Fruit fly (Drosophila melanogaster) whole organism, embryonic: ENCODE results near the gene CG43085.

Source experiments
- Adf1 ChIP-seq: fragments of 200-800 bp; sonication (Bioruptor generic); IDR thresholded peaks from 2 replicates; pipeline ENCODE4 v1.3.6; 2022; ENCODE audit warnings: missing biosample characterization, missing genetic modification characterization
- Antp ChIP-seq: fragments of 200-800 bp; sonication (Bioruptor generic); optimal IDR thresholded peaks from 3 replicates; lab custom pipeline; 2016; ENCODE audit warnings: missing biosample characterization, missing genetic modification characterization
- CG10267 ChIP-seq: fragments of 200-800 bp; sonication (Bioruptor generic); optimal IDR thresholded peaks from 2 replicates; lab custom pipeline; 2018; ENCODE audit warnings: missing biosample characterization, mild to moderate bottlenecking, missing genetic modification characterization, moderate library complexity
- CG10366 ChIP-seq: fragments of 200-800 bp; sonication (Bioruptor generic); IDR thresholded peaks from 2 replicates; pipeline ENCODE4 v1.3.6; 2022; ENCODE audit warnings: missing biosample characterization, missing genetic modification characterization
- CG11456 ChIP-seq: fragments of 200-800 bp; sonication (Bioruptor generic); IDR thresholded peaks from 3 replicates; pipeline ENCODE4 v1.3.6; 2022; ENCODE audit warnings: missing biosample characterization, missing genetic modification characterization
- CG11695 ChIP-seq: fragments of 200-800 bp; sonication (Bioruptor generic); IDR thresholded peaks from 3 replicates; pipeline ENCODE4 v1.3.6; 2022; ENCODE audit warnings: missing biosample characterization, missing genetic modification characterization
- CG12219 ChIP-seq: fragments of 200-800 bp; sonication (Bioruptor generic); optimal IDR thresholded peaks from 3 replicates; lab custom pipeline; 2018; ENCODE audit warnings: missing biosample characterization, mild to moderate bottlenecking, missing genetic modification characterization
- CG1233 ChIP-seq: fragments of 200-800 bp; sonication (Bioruptor generic); optimal IDR thresholded peaks from 4 replicates; lab custom pipeline; 2018; ENCODE audit warnings: missing biosample characterization, mild to moderate bottlenecking, missing genetic modification characterization
- CG13287 ChIP-seq: fragments of 200-800 bp; sonication (Bioruptor generic); IDR thresholded peaks from 2 replicates; pipeline ENCODE4 v1.3.6; 2022; ENCODE audit warnings: missing biosample characterization, missing genetic modification characterization; ENCODE audit not compliant: partially characterized antibody
- CG13424 ChIP-seq: fragments of 200-800 bp; sonication (Bioruptor generic); optimal IDR thresholded peaks from 2 replicates; lab custom pipeline; 2019; ENCODE audit warnings: missing biosample characterization, mild to moderate bottlenecking, missing genetic modification characterization, moderate library complexity
- CG1602 ChIP-seq: fragments of 200-800 bp; sonication (Bioruptor generic); optimal IDR thresholded peaks from 3 replicates; lab custom pipeline; 2016; ENCODE audit warnings: missing biosample characterization, missing genetic modification characterization
- CG17328 ChIP-seq: fragments of 200-800 bp; sonication (Bioruptor generic); IDR thresholded peaks from 2 replicates; pipeline ENCODE4 v1.3.6; 2022; ENCODE audit warnings: missing biosample characterization, missing genetic modification characterization
- CG17802 ChIP-seq: fragments of 200-800 bp; sonication (Bioruptor generic); optimal IDR thresholded peaks from 2 replicates; lab custom pipeline; 2018; ENCODE audit warnings: missing biosample characterization, mild to moderate bottlenecking, missing genetic modification characterization, moderate library complexity
- CG2712 ChIP-seq: fragments of 200-800 bp; optimal IDR thresholded peaks from 3 replicates; lab custom pipeline; 2019; ENCODE audit warnings: missing biosample characterization, mild to moderate bottlenecking, missing genetic modification characterization, moderate library complexity
- CG31365 ChIP-seq: fragments of 200-800 bp; sonication (Bioruptor generic); optimal IDR thresholded peaks from 2 replicates; lab custom pipeline; 2018; ENCODE audit warnings: missing biosample characterization, mild to moderate bottlenecking, missing genetic modification characterization
- CG33213 ChIP-seq: fragments of 200-800 bp; sonication (Bioruptor generic); optimal IDR thresholded peaks from 3 replicates; lab custom pipeline; 2016; ENCODE audit warnings: missing biosample characterization, missing genetic modification characterization
- CG3838 ChIP-seq: fragments of 200-800 bp; sonication (Bioruptor generic); optimal IDR thresholded peaks from 3 replicates; lab custom pipeline; 2016; ENCODE audit warnings: missing biosample characterization, missing genetic modification characterization
- CG4617 ChIP-seq: fragments of 200-800 bp; sonication (Bioruptor generic); optimal IDR thresholded peaks from 3 replicates; lab custom pipeline; 2016; ENCODE audit warnings: missing biosample characterization, missing genetic modification characterization, borderline replicate concordance
- CG6765 ChIP-seq: fragments of 200-800 bp; sonication (Bioruptor generic); optimal IDR thresholded peaks from 3 replicates; lab custom pipeline; 2017; ENCODE audit warnings: missing biosample characterization, mild to moderate bottlenecking, missing genetic modification characterization
- CG8924 ChIP-seq: fragments of 200-800 bp; optimal IDR thresholded peaks from 3 replicates; lab custom pipeline; 2019; ENCODE audit warnings: missing biosample characterization, mild to moderate bottlenecking, missing genetic modification characterization, moderate library complexity
- CG9932 ChIP-seq: fragments of 200-800 bp; sonication (Bioruptor generic); IDR thresholded peaks from 2 replicates; pipeline ENCODE4 v1.3.6; 2022; ENCODE audit warnings: missing biosample characterization, missing genetic modification characterization
- CoRest ChIP-seq: fragments of 200-800 bp; sonication (Bioruptor generic); optimal IDR thresholded peaks from 3 replicates; lab custom pipeline; 2018; ENCODE audit warnings: missing biosample characterization, mild to moderate bottlenecking, missing genetic modification characterization, moderate library complexity
- GATAe ChIP-seq: fragments of 200-800 bp; sonication (Bioruptor generic); conservative IDR thresholded peaks from 2 replicates; pipeline ENCODE4 v1.3.6; 2022; ENCODE audit warnings: missing biosample characterization, missing genetic modification characterization
- HHEX ChIP-seq: fragments of 200-800 bp; sonication (Bioruptor generic); optimal IDR thresholded peaks from 3 replicates; lab custom pipeline; 2017; ENCODE audit warnings: missing biosample characterization, mild to moderate bottlenecking, missing genetic modification characterization, missing genetic modification reagents
- Hsf ChIP-seq: fragments of 200-800 bp; sonication (Bioruptor generic); optimal IDR thresholded peaks from 3 replicates; lab custom pipeline; 2016; ENCODE audit warnings: missing biosample characterization, missing genetic modification characterization
- Lpt ChIP-seq: fragments of >200 bp; optimal IDR thresholded peaks from 2 replicates; lab custom pipeline; 2018; ENCODE audit warnings: missing biosample characterization, missing genetic modification characterization
- MESR4 ChIP-seq: fragments of 200-800 bp; sonication (Bioruptor generic); optimal IDR thresholded peaks from 2 replicates; lab custom pipeline; 2018; ENCODE audit warnings: missing biosample characterization, mild to moderate bottlenecking, missing genetic modification characterization, moderate library complexity
- Optix ChIP-seq: fragments of 200-800 bp; sonication (Bioruptor generic); IDR thresholded peaks from 3 replicates; pipeline ENCODE4 v1.3.6; 2022; ENCODE audit warnings: missing biosample characterization, missing genetic modification characterization
- Usf ChIP-seq: fragments of 200-800 bp; sonication (Bioruptor generic); optimal IDR thresholded peaks from 2 replicates; lab custom pipeline; 2017; ENCODE audit warnings: missing genotype, missing biosample characterization, missing genetic modification characterization
- ap ChIP-seq: fragments of 200-800 bp; sonication (Bioruptor generic); IDR thresholded peaks from 2 replicates; pipeline ENCODE4 v1.3.6; 2022; ENCODE audit warnings: missing biosample characterization, missing genetic modification characterization
- ara ChIP-seq: fragments of 200-800 bp; sonication (Bioruptor generic); IDR thresholded peaks from 2 replicates; pipeline ENCODE4 v1.3.6; 2022; ENCODE audit warnings: missing biosample characterization, missing genetic modification characterization
- crc ChIP-seq: fragments of 200-800 bp; sonication (Bioruptor generic); optimal IDR thresholded peaks from 2 replicates; lab custom pipeline; 2016; ENCODE audit warnings: missing biosample characterization, missing genetic modification characterization
- dimm ChIP-seq: fragments of 200-800 bp; sonication (Bioruptor generic); IDR thresholded peaks from 2 replicates; pipeline ENCODE4 v1.3.6; 2022; ENCODE audit warnings: missing biosample characterization, missing genetic modification characterization
- fd96Cb ChIP-seq: fragments of 200-800 bp; sonication (Bioruptor generic); optimal IDR thresholded peaks from 2 replicates; lab custom pipeline; 2018; ENCODE audit warnings: missing biosample characterization, mild to moderate bottlenecking, missing genetic modification characterization, moderate library complexity
- gcm ChIP-seq: fragments of 200-800 bp; sonication (Bioruptor generic); optimal IDR thresholded peaks from 2 replicates; lab custom pipeline; 2019; ENCODE audit warnings: missing biosample characterization, mild to moderate bottlenecking, missing genetic modification characterization, moderate library complexity
- grau ChIP-seq: fragments of 200-800 bp; optimal IDR thresholded peaks from 3 replicates; lab custom pipeline; 2019; ENCODE audit warnings: missing biosample characterization, mild to moderate bottlenecking, missing genetic modification characterization, moderate library complexity
- gsb ChIP-seq: fragments of 200-800 bp; sonication (Bioruptor generic); IDR thresholded peaks from 2 replicates; pipeline ENCODE4 v1.3.6; 2022; ENCODE audit warnings: missing biosample characterization, missing genetic modification characterization
- ind ChIP-seq: fragments of 200-800 bp; sonication (Bioruptor generic); optimal IDR thresholded peaks from 3 replicates; lab custom pipeline; 2016; ENCODE audit warnings: missing biosample characterization, missing genetic modification characterization
- kay ChIP-seq: fragments of 200-800 bp; sonication (Bioruptor generic); optimal IDR thresholded peaks from 2 replicates; lab custom pipeline; 2016; ENCODE audit warnings: missing biosample characterization, missing genetic modification characterization
- klu ChIP-seq: fragments of 200-800 bp; sonication (Bioruptor generic); IDR thresholded peaks from 2 replicates; pipeline ENCODE4 v1.3.6; 2022; ENCODE audit warnings: missing biosample characterization, missing genetic modification characterization
- knrl ChIP-seq: fragments of 200-800 bp; sonication (Bioruptor generic); IDR thresholded peaks from 3 replicates; pipeline ENCODE4 v1.3.6; 2022; ENCODE audit warnings: missing biosample characterization, missing genetic modification characterization; ENCODE audit not compliant: partially characterized antibody
- nerfin-2 ChIP-seq: fragments of 200-800 bp; sonication (Bioruptor generic); IDR thresholded peaks from 2 replicates; pipeline ENCODE4 v1.3.6; 2022; ENCODE audit warnings: missing biosample characterization, missing genetic modification characterization; ENCODE audit not compliant: partially characterized antibody
- pb ChIP-seq: fragments of 200-800 bp; sonication (Bioruptor generic); optimal IDR thresholded peaks from 3 replicates; lab custom pipeline; 2016; ENCODE audit warnings: missing biosample characterization, missing genetic modification characterization
- pho ChIP-seq: fragments of 200-800 bp; sonication (Bioruptor generic); optimal IDR thresholded peaks from 2 replicates; lab custom pipeline; 2016; ENCODE audit warnings: missing biosample characterization, missing genetic modification characterization
- shn ChIP-seq: fragments of 200-800 bp; sonication (Bioruptor generic); optimal IDR thresholded peaks from 3 replicates; lab custom pipeline; 2016; ENCODE audit warnings: missing biosample characterization, missing genetic modification characterization
- tx ChIP-seq: fragments of 200-800 bp; sonication (Bioruptor generic); optimal IDR thresholded peaks from 2 replicates; lab custom pipeline; 2016; ENCODE audit warnings: missing biosample characterization, missing genetic modification characterization
- usp ChIP-seq: fragments of >200 bp; optimal IDR thresholded peaks from 2 replicates; lab custom pipeline; 2017; ENCODE audit warnings: missing biosample characterization, missing genetic modification characterization
- wdn ChIP-seq: fragments of 200-800 bp; sonication (Bioruptor generic); IDR thresholded peaks from 2 replicates; pipeline ENCODE4 v1.3.6; 2022; ENCODE audit warnings: missing biosample characterization, missing genetic modification characterization
- z ChIP-seq: fragments of 200-800 bp; sonication (Bioruptor generic); IDR thresholded peaks from 3 replicates; pipeline ENCODE4 v1.3.6; 2022; ENCODE audit warnings: missing biosample characterization, missing genetic modification characterization
- zen ChIP-seq: fragments of 200-800 bp; sonication (Bioruptor generic); optimal IDR thresholded peaks from 3 replicates; lab custom pipeline; 2018; ENCODE audit warnings: missing biosample characterization, mild to moderate bottlenecking, missing genetic modification characterization, moderate library complexity

CG43085 gene

dm6 chr3L:17658423-17659267 lies 12.1 kb upstream of the CG43085 start (continued):
- TF ChIP-seq zen (peak; percentile 69), knrl (GFP tag; lab: Robert Waterston, UW) (no peak), GATAe (GFP tag; lab: Robert Waterston, UW) (peak; percentile 82), CG4617 (GFP tag; lab: Kevin White, UChicago) (peak; percentile 81), CG1602 (GFP tag; lab: Kevin White, UChicago) (peak; percentile 77), CG10267 (tag; lab: Kevin White, UChicago) (peak; percentile 52), CG12219 (GFP tag; lab: Kevin White, UChicago) (peak; percentile 89), CoRest (tag; lab: Kevin White, UChicago) (peak; percentile 78), gcm (peak; percentile 60), CG6765 (GFP tag; lab: Kevin White, UChicago) (peak; percentile 73), Usf (GFP tag; lab: Kevin White, UChicago) (peak; percentile 45), CG31365 (tag; lab: Kevin White, UChicago) (peak; percentile 82), ara (GFP tag; lab: Robert Waterston, UW) (peak; percentile 89), z (GFP tag; lab: Robert Waterston, UW) (no peak), Adf1 (GFP tag; lab: Robert Waterston, UW) (peak; percentile 74), CG13287 (no peak), Antp (peak; percentile 95), MESR4 (GFP tag; lab: Kevin White, UChicago) (peak; percentile 27), CG17328 (GFP tag; lab: Robert Waterston, UW) (peak; percentile 93), CG17802 (tag; lab: Kevin White, UChicago) (peak; percentile 65), gsb (GFP tag; lab: Robert Waterston, UW) (peak; percentile 89), nerfin-2 (GFP tag; lab: Robert Waterston, UW) (no peak), klu (GFP tag; lab: Robert Waterston, UW) (peak; percentile 85), CG1233 (GFP tag; lab: Kevin White, UChicago) (peak; percentile 83), CG3838 (GFP tag; lab: Kevin White, UChicago) (peak; percentile 49), ind (GFP tag; lab: Kevin White, UChicago) (peak; percentile 90), CG13424 (peak; percentile 69), tx (GFP tag; lab: Kevin White, UChicago) (peak; percentile 84), pho (GFP tag; lab: Kevin White, UChicago) (peak; percentile 92), grau (peak; percentile 98), Optix (GFP tag; lab: Robert Waterston, UW) (peak; percentile 91), CG9932 (GFP tag; lab: Robert Waterston, UW) (peak; percentile 97), Lpt (no peak), CG2712 (tag; lab: Kevin White, UChicago) (peak; percentile 81), CG11695 (GFP tag; lab: Robert Waterston, UW) (peak; percentile 90), dimm (GFP tag; lab: Robert Waterston, UW) (peak; percentile 84), Hsf (GFP tag; lab: Kevin White, UChicago) (peak; percentile 93), CG10366 (peak; percentile 93), CG11456 (peak; percentile 94), fd96Cb (tag; lab: Kevin White, UChicago) (peak; percentile 81), pb (GFP tag; lab: Kevin White, UChicago) (peak; percentile 84), usp (GFP tag; lab: Kevin White, UChicago) (no peak), CG33213 (GFP tag; lab: Kevin White, UChicago) (peak; percentile 92), kay (GFP tag; lab: Kevin White, UChicago) (peak; percentile 85), crc (peak; percentile 88), HHEX (GFP tag; lab: Kevin White, UChicago) (peak; percentile 88), ap (peak; percentile 78), CG8924 (peak; percentile 79), wdn (GFP tag; lab: Robert Waterston, UW) (peak; percentile 90), shn (GFP tag; lab: Kevin White, UChicago) (peak; percentile 95)
